Fruit fly (Drosophila melanogaster): ENCODE results near the gene CG31913.

CG31913 gene

DNA sequence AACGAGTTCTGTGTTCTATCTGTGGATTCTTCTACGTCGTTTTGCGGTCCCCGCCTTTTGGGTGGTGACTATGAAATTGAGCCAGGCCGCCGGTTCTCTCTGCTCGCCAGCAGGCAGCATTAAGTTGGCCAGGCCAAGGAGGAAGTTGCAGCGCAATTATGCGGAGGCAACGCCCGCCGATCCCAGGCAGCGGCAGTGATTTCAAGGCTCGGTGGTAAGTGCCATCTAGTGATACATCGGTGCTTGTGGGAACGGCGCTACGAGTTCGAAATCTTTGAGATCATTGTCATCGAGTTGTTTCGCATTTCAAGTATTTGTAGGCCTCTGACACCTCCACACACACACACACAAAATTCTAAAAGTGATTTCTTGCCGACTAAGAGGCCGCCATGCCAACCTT, at the start of gene CG31913:
TSS of gene CG31913 (plus strand) at position 301 of the 400 bp plus-strand sequence.
- TF ChIP-seq noc (tag; optimal IDR thresholded peaks at IDR 0.05): no peak

dm6 chr2L:5740740-5741139, 43.1 kb upstream of the CG31913 start:
- no peak for TF ChIP-seq noc (tag; optimal IDR thresholded peaks at IDR 0.05)

- no peak for TF ChIP-seq noc (tag; optimal IDR thresholded peaks at IDR 0.05)
These were observed 42.7 kb upstream of the CG31913 start, which contains the start of gene CG11147 for dm6 chr2L:5741144-5741543. Gene CG11147, minus strand, starts transcription at chr2L:5741244.

dm6 chr2L:5742437-5742836, 41.4 kb upstream of the CG31913 start:
- TF ChIP-seq noc (tag; optimal IDR thresholded peaks at IDR 0.05): no peak

- TF ChIP-seq noc (tag; optimal IDR thresholded peaks at IDR 0.05): no peak
These were observed 40.2 kb upstream of the CG31913 start for dm6 chr2L:5743537-5744148.

DNA sequence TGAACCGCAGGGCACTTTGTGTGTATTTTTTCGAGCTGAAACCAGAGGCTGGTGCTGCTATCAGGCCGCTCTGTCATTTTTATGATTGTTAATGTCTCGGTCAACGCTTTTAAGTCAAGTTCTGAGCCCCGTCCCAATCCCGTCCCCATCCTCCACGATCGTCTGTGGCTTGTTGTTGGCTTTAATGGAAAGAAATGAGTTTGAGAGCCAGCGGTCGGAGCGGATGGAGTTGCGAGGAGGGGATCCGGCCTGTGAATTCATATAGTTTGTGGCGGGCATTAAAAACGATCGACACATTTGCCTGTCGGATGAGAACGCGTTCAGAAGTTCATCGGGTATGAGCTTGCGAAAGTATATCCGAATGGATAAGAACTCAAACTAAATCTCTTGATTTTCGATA, 38.0 kb upstream of the CG31913 start, which contains the start of gene CG11029:
TSS of gene CG11029 (plus strand) at position 301 of the 400 bp plus-strand sequence.
- no peak for TF ChIP-seq noc (tag; optimal IDR thresholded peaks at IDR 0.05)

- no peak for TF ChIP-seq noc (tag; optimal IDR thresholded peaks at IDR 0.05)
These were observed 35.6 kb upstream of the CG31913 start for dm6 chr2L:5748188-5748587.

DNA sequence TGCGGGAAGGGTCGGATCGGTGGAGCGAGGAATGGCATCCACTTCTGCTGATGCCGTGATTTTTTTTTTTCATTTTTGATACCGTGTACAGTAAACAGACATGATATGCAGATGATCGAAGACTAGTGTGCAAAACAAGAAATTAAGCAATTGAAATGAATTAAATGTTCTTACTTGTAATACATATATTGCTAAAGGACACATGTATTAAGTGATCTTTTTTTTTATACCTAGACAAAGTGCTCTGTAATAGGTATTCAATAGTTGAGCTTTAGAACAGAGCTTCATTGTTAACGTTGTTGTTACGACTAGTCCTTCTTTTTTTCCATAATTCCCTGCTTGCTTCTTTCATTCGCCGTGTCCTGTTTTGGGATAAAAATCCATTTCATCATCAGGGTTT, 32.4 kb upstream of the CG31913 start:
- no peak for TF ChIP-seq noc (tag; optimal IDR thresholded peaks at IDR 0.05)

- no peak for TF ChIP-seq noc (tag; optimal IDR thresholded peaks at IDR 0.05)
These were observed 18.7 kb upstream of the CG31913 start for dm6 chr2L:5765139-5765538.

DNA sequence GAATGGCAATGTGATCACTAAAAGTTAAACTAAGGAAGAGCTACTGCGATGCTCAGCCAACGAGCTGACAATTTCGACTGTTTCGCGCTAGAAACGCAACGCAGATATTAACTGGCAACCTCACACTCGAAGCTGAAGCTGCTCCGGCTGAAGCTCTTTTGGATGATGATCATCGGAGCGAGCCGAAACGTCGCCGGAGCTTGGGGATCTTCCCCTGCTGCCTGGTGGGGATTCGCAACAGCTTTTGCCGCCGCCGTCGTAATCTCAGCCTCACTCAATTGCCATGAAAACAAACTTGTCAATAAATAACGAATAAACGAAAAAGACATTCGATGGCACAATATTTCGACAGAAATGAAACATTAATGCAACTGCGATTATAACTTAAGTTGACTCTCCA, 17.8 kb upstream of the CG31913 start, which contains the start of gene obst-E:
TSS of gene obst-E (minus strand) at position 101 of the 400 bp plus-strand sequence.
- TF ChIP-seq noc (tag; optimal IDR thresholded peaks at IDR 0.05): no peak

DNA sequence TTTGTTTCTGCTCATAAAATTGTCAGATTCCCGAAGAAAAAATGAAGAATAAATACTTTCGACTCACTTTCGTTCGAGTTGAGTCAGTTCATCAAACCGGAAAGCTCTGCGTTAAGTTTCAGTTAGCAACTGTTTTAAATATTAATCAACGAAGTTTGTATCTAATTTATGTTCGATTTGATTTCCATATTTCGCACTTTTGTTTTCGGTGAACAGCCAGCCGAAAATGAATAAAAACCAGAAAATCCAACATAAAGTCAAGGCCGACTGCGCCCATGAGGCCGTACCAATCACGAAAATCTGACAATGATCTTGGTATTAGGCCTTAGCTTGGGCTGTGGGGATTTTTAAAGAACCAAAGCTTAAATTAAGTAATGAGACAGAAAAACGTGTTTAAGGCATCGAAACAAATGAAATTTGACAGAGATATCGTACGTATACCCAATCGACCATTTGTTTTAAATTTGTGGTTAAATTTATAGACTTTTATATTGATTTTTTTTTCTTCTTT, 17.3 kb upstream of the CG31913 start:
- no peak for TF ChIP-seq noc (tag; optimal IDR thresholded peaks at IDR 0.05)

DNA sequence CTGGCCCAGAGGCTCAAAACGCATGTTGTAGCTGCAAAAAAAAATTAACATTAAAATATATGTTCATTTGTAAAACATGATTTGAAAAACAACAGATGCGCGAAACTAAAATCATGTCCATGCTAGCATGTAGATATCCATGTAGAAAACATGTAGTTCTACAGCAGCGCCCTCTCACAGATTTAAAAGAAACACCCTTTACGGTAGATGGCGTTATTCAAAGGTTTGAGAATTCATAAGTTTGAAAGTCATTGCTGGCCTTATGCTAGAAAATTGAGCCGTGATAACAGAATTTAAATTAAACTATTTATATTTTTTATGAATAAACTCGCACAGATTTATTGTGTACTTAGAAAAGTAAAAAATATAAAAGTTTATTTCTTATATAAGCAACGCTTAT, 12.7 kb upstream of the CG31913 start:
- no peak for TF ChIP-seq noc (tag; optimal IDR thresholded peaks at IDR 0.05)

- TF ChIP-seq noc (tag; optimal IDR thresholded peaks at IDR 0.05): no peak
These were observed 11.6 kb upstream of the CG31913 start for dm6 chr2L:5772262-5772661.

DNA sequence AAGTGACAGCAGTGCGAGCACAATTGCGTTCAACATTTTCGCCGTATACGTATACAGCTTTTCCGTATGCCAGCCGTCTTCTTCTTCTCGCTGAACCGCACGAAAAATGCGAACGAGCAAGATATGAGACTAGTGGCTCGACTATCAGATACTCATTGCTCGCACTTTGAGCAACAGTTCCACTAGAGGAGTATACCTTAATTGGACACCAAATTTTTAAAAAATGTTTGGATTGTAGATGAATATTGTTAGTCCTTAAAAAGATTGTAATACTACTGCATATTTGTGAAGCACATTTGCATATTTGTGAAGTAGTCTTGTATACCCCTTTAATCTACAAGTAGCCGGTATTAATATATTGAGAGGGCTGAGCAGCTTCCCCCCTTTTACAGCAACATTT, 5.7 kb upstream of the CG31913 start:
- TF ChIP-seq noc (tag; optimal IDR thresholded peaks at IDR 0.05): no peak

DNA sequence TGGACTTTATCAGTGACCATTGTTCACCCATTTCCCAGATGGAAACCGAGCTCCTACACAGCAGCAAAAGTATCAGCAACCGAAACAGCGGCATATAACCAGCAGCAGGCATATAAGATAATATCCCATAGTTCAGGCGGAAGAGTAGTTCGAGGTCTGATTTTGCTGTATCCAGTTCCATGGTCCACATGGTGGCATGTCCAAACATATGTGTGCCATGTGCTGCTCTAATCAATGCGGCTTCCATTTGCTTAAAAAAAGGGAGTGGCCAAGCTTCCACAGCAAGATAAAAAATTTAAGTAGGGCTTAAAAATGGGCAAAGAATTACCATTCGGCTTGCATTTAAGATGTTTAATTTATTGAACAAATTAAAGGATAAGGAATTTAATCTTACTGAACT, 3.1 kb upstream of the CG31913 start:
- no peak for TF ChIP-seq noc (tag; optimal IDR thresholded peaks at IDR 0.05)

DNA sequence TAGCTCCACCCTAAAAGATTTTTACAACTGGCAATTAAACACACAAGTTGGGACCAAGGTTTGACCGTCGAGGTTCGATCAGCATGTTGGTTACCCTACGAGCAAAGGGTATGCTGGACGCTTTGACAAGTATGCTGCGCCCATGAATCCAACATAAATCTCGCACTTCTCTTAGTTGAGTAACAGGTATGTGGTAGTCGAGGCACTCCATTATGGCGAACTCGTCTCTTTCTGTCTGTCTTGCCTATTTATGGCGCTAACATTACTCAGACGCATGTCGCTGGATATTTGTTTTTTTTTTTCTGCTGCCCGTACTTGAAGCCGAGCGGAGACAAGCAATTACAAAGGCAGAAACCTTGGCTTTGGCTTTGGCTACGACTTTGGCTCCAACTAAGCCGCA, 2.6 kb upstream of the CG31913 start:
- TF ChIP-seq noc (tag; optimal IDR thresholded peaks at IDR 0.05): no peak

DNA sequence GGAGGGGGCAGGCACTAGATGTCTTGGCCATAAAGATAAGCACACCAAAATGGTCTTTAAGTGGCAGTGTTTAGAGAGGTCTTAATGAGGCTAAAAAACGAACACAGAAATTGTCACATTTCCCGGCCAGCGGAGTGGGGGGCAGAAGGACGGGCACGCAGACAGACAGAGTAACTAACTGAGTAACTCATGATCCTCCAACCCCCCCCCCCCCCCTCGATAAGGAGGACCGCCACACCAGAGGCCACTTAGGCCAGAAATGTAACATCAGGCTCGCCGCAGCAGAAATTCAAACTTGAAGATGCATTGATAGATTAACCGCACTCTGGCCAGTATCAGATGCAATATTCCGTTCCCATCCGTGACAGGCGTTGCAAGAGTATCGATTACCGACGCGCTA, 965 bp upstream of the CG31913 start:
- TF ChIP-seq noc (tag; optimal IDR thresholded peaks at IDR 0.05): no peak

dm6 chr2L:5789268-5789667, 5.4 kb downstream of the CG31913 start:
- TF ChIP-seq noc (tag; optimal IDR thresholded peaks at IDR 0.05): no peak

All from whole organism, larva.